Fruit fly (Drosophila melanogaster): ENCODE measurements around the gene fwe.
A peak's percentile ranks its signal among the peaks of the same experiment; 100 is the strongest.

Gene fwe

dm6 chr3L:15777383-15777782 is 38.8 kb downstream of the fwe start:
- TF ChIP-seq Eip78C (GFP tag) (peak; percentile 23), CG4318 (GFP tag; optimal IDR thresholded peaks at IDR 0.05) (no peak), dsx (GFP tag; optimal IDR thresholded peaks at IDR 0.05; ENCODE audit: poor library complexity, severe bottlenecking) (no peak)

- TF ChIP-seq CG6792 (GFP tag; optimal IDR thresholded peaks at IDR 0.05): no peak
- TF ChIP-seq fd59A (GFP tag; optimal IDR thresholded peaks at IDR 0.05): no peak
- TF ChIP-seq CG32006 (GFP tag; optimal IDR thresholded peaks at IDR 0.05): peak; percentile 35
- TF ChIP-seq CG34406 (GFP tag; optimal IDR thresholded peaks at IDR 0.05): no peak
- TF ChIP-seq ss (GFP tag; optimal IDR thresholded peaks at IDR 0.05): no peak
- no peak for TF ChIP-seq CG6808 (GFP tag; optimal IDR thresholded peaks at IDR 0.05)
- TF ChIP-seq Lpt (GFP tag; optimal IDR thresholded peaks at IDR 0.05): no peak
- TF ChIP-seq CG11294 (GFP tag; IDR thresholded peaks at IDR 0.05): no peak
- no peak for TF ChIP-seq fkh (GFP tag; optimal IDR thresholded peaks at IDR 0.05)
- no peak for TF ChIP-seq spab (GFP tag; optimal IDR thresholded peaks at IDR 0.05)
- TF ChIP-seq CG6854 (GFP tag; optimal IDR thresholded peaks at IDR 0.05): no peak
- peak; percentile 19 for TF ChIP-seq CG3032 (tag; optimal IDR thresholded peaks at IDR 0.05)
- no peak for TF ChIP-seq Sox15 (GFP tag; optimal IDR thresholded peaks at IDR 0.05)
- TF ChIP-seq dac (GFP tag; optimal IDR thresholded peaks at IDR 0.05): no peak
- TF ChIP-seq Eip75B (GFP tag; optimal IDR thresholded peaks at IDR 0.05): no peak
- TF ChIP-seq Ets96B (tag; optimal IDR thresholded peaks at IDR 0.05): peak; percentile 1
- TF ChIP-seq cyc (GFP tag; optimal IDR thresholded peaks at IDR 0.05): no peak
- TF ChIP-seq achi (GFP tag; optimal IDR thresholded peaks at IDR 0.05): no peak
- no peak for TF ChIP-seq esn (GFP tag; optimal IDR thresholded peaks at IDR 0.05)
- peak; percentile 58 for TF ChIP-seq Eip78C (GFP tag)
- no peak for TF ChIP-seq Hr38 (GFP tag; optimal IDR thresholded peaks at IDR 0.05)
These were observed 40.7 kb downstream of the fwe start for dm6 chr3L:15775498-15775897.

DNA sequence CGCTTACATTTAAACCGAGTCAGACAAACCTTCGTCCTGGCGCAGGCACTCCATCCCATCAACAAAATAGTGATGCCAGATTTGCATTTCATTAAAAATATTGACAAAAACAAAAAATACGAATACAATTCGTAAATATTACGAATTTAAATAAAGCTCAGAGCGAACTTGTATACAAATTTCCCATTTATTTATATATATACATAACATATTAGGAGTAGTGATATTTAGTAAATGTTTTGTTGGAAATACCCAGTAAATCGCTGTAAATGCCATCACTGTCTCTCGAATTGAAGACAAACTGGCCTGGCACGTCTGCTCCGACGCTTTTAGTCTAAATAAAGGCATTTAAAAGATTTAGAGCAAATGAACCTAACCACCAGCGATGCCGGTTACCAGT is 44.0 kb downstream of the fwe start:
- TF ChIP-seq Ets96B (tag; optimal IDR thresholded peaks at IDR 0.05) (no peak), Eip78C (GFP tag) (peak; percentile 68)

DNA sequence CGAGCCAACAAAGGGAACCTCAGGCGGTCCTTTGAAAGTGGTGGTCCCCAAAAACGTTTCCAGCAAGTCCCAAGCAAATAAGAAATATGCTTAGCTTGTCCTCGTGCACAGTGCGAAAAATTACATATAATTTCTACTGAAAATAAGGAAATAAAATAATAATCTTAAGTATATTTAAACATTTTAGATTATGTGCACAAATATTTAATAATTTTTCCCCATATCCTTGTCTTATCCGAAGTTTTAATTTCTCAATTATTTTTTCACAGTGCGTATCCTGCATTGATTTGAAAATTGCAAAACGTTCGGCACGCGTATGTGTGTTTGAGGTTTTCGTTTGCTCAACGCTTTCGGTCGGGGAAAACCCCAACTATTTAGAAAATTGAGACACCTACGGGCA is 44.6 kb downstream of the fwe start:
- TF ChIP-seq CG11762 (GFP tag; optimal IDR thresholded peaks at IDR 0.05; ENCODE audit: insufficient read depth) (no peak), CG8319 (GFP tag; optimal IDR thresholded peaks at IDR 0.05) (no peak), Sox14 (GFP tag; optimal IDR thresholded peaks at IDR 0.05) (no peak), Eip78C (GFP tag) (peak; percentile 65), CG6792 (GFP tag; optimal IDR thresholded peaks at IDR 0.05) (no peak)

- TF ChIP-seq fd85E (GFP tag; optimal IDR thresholded peaks at IDR 0.05): no peak
- TF ChIP-seq vri (GFP tag; optimal IDR thresholded peaks at IDR 0.05): no peak
- TF ChIP-seq CG3032 (tag; optimal IDR thresholded peaks at IDR 0.05): no peak
- no peak for TF ChIP-seq CG15336 (GFP tag; IDR thresholded peaks at IDR 0.05)
- no peak for TF ChIP-seq Smox (GFP tag; optimal IDR thresholded peaks at IDR 0.05)
- TF ChIP-seq Eip75B (GFP tag; optimal IDR thresholded peaks at IDR 0.05): no peak
- TF ChIP-seq dac (GFP tag; optimal IDR thresholded peaks at IDR 0.05): no peak
- TF ChIP-seq pdm3 (GFP tag; optimal IDR thresholded peaks at IDR 0.05): no peak
- TF ChIP-seq CG16779 (tag; optimal IDR thresholded peaks at IDR 0.05): no peak
- no peak for TF ChIP-seq Sox14 (GFP tag; optimal IDR thresholded peaks at IDR 0.05)
- no peak for TF ChIP-seq CG6163 (GFP tag; IDR thresholded peaks at IDR 0.05)
- TF ChIP-seq CG32006 (GFP tag; optimal IDR thresholded peaks at IDR 0.05): peak; percentile 41
- TF ChIP-seq CG8319 (GFP tag; optimal IDR thresholded peaks at IDR 0.05): no peak
- no peak for TF ChIP-seq CG9139 (GFP tag; optimal IDR thresholded peaks at IDR 0.05)
- no peak for TF ChIP-seq CG11762 (GFP tag; optimal IDR thresholded peaks at IDR 0.05; ENCODE audit: insufficient read depth)
- no peak for TF ChIP-seq Hr38 (GFP tag; optimal IDR thresholded peaks at IDR 0.05)
- TF ChIP-seq Hr39 (GFP tag; optimal IDR thresholded peaks at IDR 0.05): no peak
- no peak for TF ChIP-seq eg (GFP tag; IDR thresholded peaks at IDR 0.05)
- no peak for TF ChIP-seq spab (GFP tag; optimal IDR thresholded peaks at IDR 0.05)
- no peak for TF ChIP-seq Sox102F (GFP tag; optimal IDR thresholded peaks at IDR 0.05)
- TF ChIP-seq achi (GFP tag; optimal IDR thresholded peaks at IDR 0.05): no peak
- no peak for TF ChIP-seq CG11294 (GFP tag; IDR thresholded peaks at IDR 0.05)
- TF ChIP-seq CG3919 (GFP tag; optimal IDR thresholded peaks at IDR 0.05): no peak
- TF ChIP-seq Ets96B (tag; optimal IDR thresholded peaks at IDR 0.05): peak; percentile 25
- peak in 1 of 2 experiments; percentile 37 for TF ChIP-seq ss (GFP tag; optimal IDR thresholded peaks at IDR 0.05)
- no peak for TF ChIP-seq topi (GFP tag; optimal IDR thresholded peaks at IDR 0.05)
- no peak for TF ChIP-seq CG6854 (GFP tag; optimal IDR thresholded peaks at IDR 0.05)
- no peak for TF ChIP-seq Blimp-1 (GFP tag; optimal IDR thresholded peaks at IDR 0.05)
- TF ChIP-seq dsx (GFP tag; optimal IDR thresholded peaks at IDR 0.05; ENCODE audit: poor library complexity, severe bottlenecking): no peak
- no peak for TF ChIP-seq CG7368 (GFP tag; optimal IDR thresholded peaks at IDR 0.05)
- TF ChIP-seq CG11902 (GFP tag; optimal IDR thresholded peaks at IDR 0.05): no peak
- no peak for TF ChIP-seq esn (GFP tag; optimal IDR thresholded peaks at IDR 0.05)
These were observed 47.2 kb downstream of the fwe start for dm6 chr3L:15768947-15769389.

All from whole organism, prepupa.